Worm (Caenorhabditis elegans) whole organism, L4 larva: ENCODE measurements around the gene ugt-6.

Experiments
- F49E8.2 ChIP-seq: sonication (generic microtip); optimal IDR thresholded peaks from 2 replicates; lab custom pipeline; 2016; ENCODE audit warnings: missing compliant biosample characterization, mild to moderate bottlenecking, missing genetic modification characterization, borderline replicate concordance
- egl-27 ChIP-seq: sonication (generic microtip); optimal IDR thresholded peaks from 3 replicates; lab custom pipeline; 2017; ENCODE audit warnings: missing biosample characterization, missing genetic modification reagents, missing genetic modification characterization
- mes-2 ChIP-seq: sonication (generic microtip); optimal IDR thresholded peaks from 2 replicates; lab custom pipeline; 2016; ENCODE audit warnings: missing genotype, mild to moderate bottlenecking, missing genetic modification characterization, missing compliant biosample characterization; ENCODE audit not compliant: poor library complexity, severe bottlenecking
- nhr-237 ChIP-seq: sonication (generic microtip); optimal IDR thresholded peaks from 2 replicates; lab custom pipeline; 2017; ENCODE audit warnings: missing biosample characterization, missing genetic modification characterization
- pqm-1 ChIP-seq: sonication (generic microtip); optimal IDR thresholded peaks from 2 replicates; lab custom pipeline; 2017; ENCODE audit warnings: missing biosample characterization, missing genetic modification characterization
- zag-1 ChIP-seq: fragments of 150-350 bp; optimal IDR thresholded peaks from 2 replicates; lab custom pipeline; 2014; ENCODE audit warnings: missing biosample characterization, missing genetic modification characterization
- zip-2 ChIP-seq: fragments of 150-350 bp; optimal IDR thresholded peaks from 2 replicates; lab custom pipeline; 2014; ENCODE audit warnings: missing biosample characterization, missing genetic modification characterization
- ztf-11 ChIP-seq: fragments of 150-350 bp; optimal IDR thresholded peaks from 2 replicates; lab custom pipeline; 2014; ENCODE audit warnings: missing biosample characterization, missing genetic modification characterization
- ztf-7 ChIP-seq: fragments of 150-350 bp; optimal IDR thresholded peaks from 2 replicates; lab custom pipeline; 2014; ENCODE audit warnings: missing biosample characterization, missing genetic modification characterization

DNA sequence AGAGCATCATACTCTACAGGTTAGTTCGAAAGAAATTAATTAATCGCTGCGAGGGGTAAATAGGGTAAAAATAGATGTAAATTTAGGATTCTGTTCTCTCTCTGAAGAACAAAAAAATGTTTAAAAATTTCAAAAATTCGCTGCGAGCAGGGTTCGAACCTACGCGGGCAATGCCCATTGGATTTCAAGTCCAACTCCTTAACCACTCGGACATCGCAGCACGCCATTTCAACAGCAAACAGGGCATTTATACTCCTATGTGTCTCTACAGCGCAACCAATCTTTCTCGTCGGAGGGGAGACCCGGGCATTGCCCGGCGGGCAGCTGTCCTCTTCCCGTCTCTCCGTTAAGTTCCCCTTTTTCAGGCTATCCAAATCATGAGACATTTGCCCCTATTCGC, 17.8 kb downstream of the ugt-6 start:
- TF ChIP-seq pqm-1 (tag; lab: Kevin White, UChicago) = no peak
- no peak for TF ChIP-seq zag-1 (tag; lab: Kevin White, UChicago)
- TF ChIP-seq zip-2 (tag; lab: Kevin White, UChicago) = no peak
- TF ChIP-seq egl-27 = no peak
- TF ChIP-seq mes-2 (tag; lab: Kevin White, UChicago) = no peak
- no peak for TF ChIP-seq F49E8.2
- no peak for TF ChIP-seq ztf-7
- no peak for TF ChIP-seq nhr-237
- no peak for TF ChIP-seq ztf-11 (tag; lab: Kevin White, UChicago)
